Worm (Caenorhabditis elegans) whole organism, young adult: ENCODE data around the gene F40G9.19.

ENCODE experiments used
- F33H1.4 ChIP-seq: fragments of 200-800 bp; sonication (Bioruptor generic); IDR thresholded peaks from 2 replicates; pipeline ENCODE4 v1.3.6; 2022; ENCODE audit warnings: missing genetic modification reagents, missing genetic modification characterization, missing compliant biosample characterization
- dpff-1 ChIP-seq: sonication (generic microtip); optimal IDR thresholded peaks from 2 replicates; lab custom pipeline; 2017; ENCODE audit warnings: mild to moderate bottlenecking, missing genetic modification characterization, missing compliant biosample characterization
- him-1 ChIP-seq: sonication (generic microtip); optimal IDR thresholded peaks from 2 replicates; lab custom pipeline; 2016; ENCODE audit warnings: missing genotype, missing genetic modification reagents, missing genetic modification characterization, missing compliant biosample characterization
- hrde-1 ChIP-seq: sonication (generic microtip); optimal IDR thresholded peaks from 2 replicates; lab custom pipeline; 2016; ENCODE audit warnings: missing genetic modification characterization, mild to moderate bottlenecking, missing compliant biosample characterization, moderate library complexity, missing genotype, missing genetic modification reagents, borderline replicate concordance
- lin-35 ChIP-seq, 3 experiments: fragments of 150-350 bp in 2 of 3; sonication (generic microtip) in 1 of 3; optimal IDR thresholded peaks; 2 replicates each; lab custom pipeline; 2014 to 2018; ENCODE audit warnings: missing biosample characterization in 3 of 3, missing genetic modification characterization in 3 of 3, missing genetic modification reagents in 3 of 3
- lin-54 ChIP-seq: fragments of 200-800 bp; sonication (Bioruptor generic); optimal IDR thresholded peaks from 2 replicates; lab custom pipeline; 2018; ENCODE audit warnings: mild to moderate bottlenecking, missing genetic modification characterization, missing compliant biosample characterization
- pha-4 ChIP-seq: fragments of 150-350 bp; sonication (generic microtip); optimal IDR thresholded peaks from 2 replicates; lab custom pipeline; 2014; ENCODE audit warnings: missing biosample characterization, missing genetic modification reagents, missing genetic modification characterization

- no peak for TF ChIP-seq lin-35 (GFP tag; optimal IDR thresholded peaks at IDR 0.05; lab: Kevin White, UChicago)
- no peak for TF ChIP-seq dpff-1 (tag; lab: Kevin White, UChicago)
- no peak for TF ChIP-seq F33H1.4 (GFP tag; lab: Robert Waterston, UW)
- TF ChIP-seq him-1 = no peak
- no peak for TF ChIP-seq pha-4 (tag; lab: Kevin White, UChicago)
- TF ChIP-seq lin-54 = no peak
- TF ChIP-seq hrde-1 = no peak
These were observed 19.4 kb upstream of the F40G9.19 start for ce11 chrIII:154168-154567.
